Worm (Caenorhabditis elegans): ENCODE data around the gene eef-1G.
A peak's percentile ranks its signal among the peaks of the same experiment; 100 is the strongest.

The eef-1G gene

ce11 chrV:11011807-11012206, 46.3 kb downstream of the eef-1G start:
- TF ChIP-seq sea-2 (GFP tag; optimal IDR thresholded peaks at IDR 0.05) = no peak
- TF ChIP-seq nhr-25 (tag; optimal IDR thresholded peaks at IDR 0.05) = peak; percentile 10

ce11 chrV:11012419-11012818, 46.9 kb downstream of the eef-1G start, which contains the start of gene C13G3.1:
C13G3.1 (minus strand) TSS chrV:11012465.
- TF ChIP-seq nhr-25 (tag; optimal IDR thresholded peaks at IDR 0.05) (peak; percentile 3), zag-1 (tag; optimal IDR thresholded peaks at IDR 0.05) (no peak)

DNA sequence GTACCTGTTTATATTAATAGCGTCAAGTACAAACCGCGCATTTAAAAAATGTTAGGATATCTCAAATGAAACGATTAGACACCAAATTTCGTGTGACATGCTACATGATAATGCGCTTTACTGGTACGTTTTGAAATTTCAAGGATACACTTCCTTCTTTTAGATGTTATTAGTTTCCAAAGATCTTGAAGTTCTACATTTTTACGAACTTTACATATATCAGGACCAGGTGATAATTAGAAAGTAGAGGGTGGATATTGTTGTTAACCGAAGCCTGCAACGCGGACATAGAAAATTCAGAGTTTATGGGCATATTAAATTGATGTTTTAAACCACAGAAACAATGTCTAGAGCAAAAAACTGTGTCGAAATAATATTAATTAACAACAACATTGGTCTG, 47.7 kb downstream of the eef-1G start:
- TF ChIP-seq ztf-11 (tag; optimal IDR thresholded peaks at IDR 0.05) = no peak
- TF ChIP-seq elt-1 (tag; optimal IDR thresholded peaks at IDR 0.05) = no peak
- no peak for TF ChIP-seq nhr-67 (tag; optimal IDR thresholded peaks at IDR 0.05)
- TF ChIP-seq elt-2 (tag; optimal IDR thresholded peaks at IDR 0.05) = no peak
- TF ChIP-seq nhr-25 (tag; optimal IDR thresholded peaks at IDR 0.05) = no peak
- no peak for TF ChIP-seq elt-3 (tag; optimal IDR thresholded peaks at IDR 0.05)
- TF ChIP-seq pha-4 (tag; optimal IDR thresholded peaks at IDR 0.05) = no peak
- TF ChIP-seq pqm-1 (tag; optimal IDR thresholded peaks at IDR 0.05) = no peak
- TF ChIP-seq nhr-12 (tag; optimal IDR thresholded peaks at IDR 0.05) = no peak
- no peak for TF ChIP-seq lsy-12 (tag; optimal IDR thresholded peaks at IDR 0.05)
- TF ChIP-seq lin-39 (tag; optimal IDR thresholded peaks at IDR 0.05) = no peak
- no peak for TF ChIP-seq sea-2 (GFP tag; optimal IDR thresholded peaks at IDR 0.05)

ce11 chrV:11014758-11015157, 49.2 kb downstream of the eef-1G start:
- TF ChIP-seq daf-12 (tag; optimal IDR thresholded peaks at IDR 0.05) (no peak), ceh-16 (tag; optimal IDR thresholded peaks at IDR 0.05) (no peak), skn-1 (tag; optimal IDR thresholded peaks at IDR 0.05) (no peak), fkh-10 (GFP tag; optimal IDR thresholded peaks at IDR 0.05) (no peak), ztf-4 (tag; optimal IDR thresholded peaks at IDR 0.05) (no peak), ceh-82 (tag; optimal IDR thresholded peaks at IDR 0.05) (no peak), mml-1 (tag; optimal IDR thresholded peaks at IDR 0.05) (no peak), nhr-23 (tag; optimal IDR thresholded peaks at IDR 0.05) (no peak), unc-39 (tag; optimal IDR thresholded peaks at IDR 0.05) (no peak), unc-62 (GFP tag; optimal IDR thresholded peaks at IDR 0.05) (no peak), nhr-43 (tag; optimal IDR thresholded peaks at IDR 0.05; ENCODE audit: poor library complexity, severe bottlenecking) (no peak), egl-5 (tag; optimal IDR thresholded peaks at IDR 0.05) (no peak), pha-4 (tag; optimal IDR thresholded peaks at IDR 0.05) (no peak), elt-1 (tag; optimal IDR thresholded peaks at IDR 0.05) (no peak), nhr-237 (tag; optimal IDR thresholded peaks at IDR 0.05) (no peak), lin-39 (tag; optimal IDR thresholded peaks at IDR 0.05) (no peak)

DNA sequence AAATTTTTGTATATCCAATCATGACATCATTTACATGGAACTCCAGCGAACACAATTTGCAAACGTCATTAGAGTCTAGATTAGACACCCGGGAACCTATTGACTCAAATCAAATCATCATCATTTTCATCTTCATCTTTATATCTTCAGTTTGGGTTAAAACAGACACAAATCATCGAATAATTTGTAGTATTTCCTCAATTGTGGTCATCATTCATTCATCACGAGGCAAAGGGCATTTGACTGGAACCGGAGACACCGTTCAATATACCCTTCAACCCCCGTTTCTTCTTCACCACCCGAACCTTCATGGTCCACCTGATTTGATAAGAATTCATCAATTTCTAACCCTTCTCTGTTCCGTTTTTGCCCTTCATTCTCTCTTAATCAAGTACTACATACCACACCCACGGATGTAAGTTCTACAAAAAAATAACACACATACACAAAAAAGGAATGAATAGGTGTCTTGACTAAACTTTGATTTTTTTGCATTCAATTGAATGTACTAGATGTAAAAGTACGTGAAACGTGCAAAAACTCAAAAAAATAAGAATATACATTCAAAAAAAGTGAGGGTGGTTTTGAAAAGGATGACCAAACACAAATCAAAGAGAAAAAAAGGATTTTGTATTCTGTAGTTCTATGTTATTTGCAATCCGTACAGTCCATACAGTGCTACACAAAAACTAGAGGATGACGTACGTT, 51.5 kb downstream of the eef-1G start:
- TF ChIP-seq eor-1 (tag; optimal IDR thresholded peaks at IDR 0.05) (no peak), nfya-1 (tag; optimal IDR thresholded peaks at IDR 0.05; ENCODE audit: insufficient read depth) (no peak), ztf-4 (tag; optimal IDR thresholded peaks at IDR 0.05) (no peak), ceh-28 (tag; optimal IDR thresholded peaks at IDR 0.05) (no peak), ceh-9 (tag; optimal IDR thresholded peaks at IDR 0.05) (no peak), pqm-1 (tag; optimal IDR thresholded peaks at IDR 0.05) (no peak), skn-1 (tag; optimal IDR thresholded peaks at IDR 0.05) (no peak)
